Fruit fly (Drosophila melanogaster) ovary, adult (tissue): ENCODE measurements around the gene Ir62a.

Experiments
- CG17801 ChIP-seq: fragments of 200-800 bp; optimal IDR thresholded peaks from 2 replicates; lab custom pipeline; 2019; ENCODE audit warnings: missing biosample characterization, mild to moderate bottlenecking, missing genetic modification characterization, moderate library complexity; ENCODE audit not compliant: partially characterized antibody

Ir62a gene

dm6 chr3L:1558178-1558788 lies 27.2 kb upstream of the Ir62a start, which contains the start of the genes Pex10 and CG12099:
Gene Pex10, plus strand, starts transcription at chr3L:1558228.
Gene CG12099, minus strand, starts transcription at chr3L:1558484.
- peak; percentile 85 for TF ChIP-seq CG17801 (GFP tag; lab: Kevin White, UChicago)

DNA sequence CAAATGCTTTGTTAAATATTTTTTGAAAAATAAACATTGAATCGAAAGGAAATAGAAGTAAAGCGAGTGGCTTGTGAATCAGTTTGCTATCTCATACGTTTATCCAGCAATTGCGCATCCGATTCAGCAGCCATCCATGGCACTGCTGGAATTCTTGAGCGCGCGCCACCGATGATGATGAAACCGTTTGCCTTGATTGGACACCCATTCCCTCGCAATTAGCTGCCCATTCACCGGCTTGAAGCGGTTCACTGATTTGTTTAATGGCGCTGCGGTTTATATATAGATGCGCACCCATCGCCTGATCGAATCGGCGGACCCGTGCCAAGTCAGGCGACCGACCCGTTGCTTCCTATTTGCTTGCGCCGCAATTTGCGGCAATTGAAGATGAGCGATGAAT lies 22.1 kb upstream of the Ir62a start, which contains the start of gene Pcyt2:
Gene Pcyt2, plus strand, starts transcription at position 301 of the 400 bp plus-strand sequence.
- no peak for TF ChIP-seq CG17801 (GFP tag; lab: Kevin White, UChicago)

dm6 chr3L:1550914-1551313 lies 19.9 kb upstream of the Ir62a start:
- no peak for TF ChIP-seq CG17801 (GFP tag; lab: Kevin White, UChicago)

dm6 chr3L:1549634-1550071 lies 18.6 kb upstream of the Ir62a start:
- no peak for TF ChIP-seq CG17801 (GFP tag; lab: Kevin White, UChicago)

DNA sequence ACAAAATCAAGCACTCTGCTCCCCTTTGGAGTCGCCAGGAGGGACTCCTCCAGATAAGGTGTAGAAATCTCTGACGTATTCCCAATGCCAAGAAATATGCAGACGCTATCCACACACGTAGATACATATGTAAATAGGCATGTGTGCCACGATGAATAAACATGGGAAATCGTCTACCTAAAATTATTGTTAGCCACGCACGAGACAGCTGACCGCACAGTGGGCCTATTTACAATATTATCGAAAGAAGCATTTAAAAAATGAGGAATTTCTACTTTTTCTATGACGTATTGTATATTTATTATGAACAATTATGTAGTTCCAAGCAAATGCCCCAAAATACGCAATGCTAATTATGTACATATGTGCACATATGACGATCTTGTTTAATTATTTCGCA lies 18.1 kb upstream of the Ir62a start:
- TF ChIP-seq CG17801 (GFP tag; lab: Kevin White, UChicago): no peak

- TF ChIP-seq CG17801 (GFP tag; lab: Kevin White, UChicago): peak; percentile 72
Observed at dm6 chr3L:1548345-1548970, 17.4 kb upstream of the Ir62a start.

DNA sequence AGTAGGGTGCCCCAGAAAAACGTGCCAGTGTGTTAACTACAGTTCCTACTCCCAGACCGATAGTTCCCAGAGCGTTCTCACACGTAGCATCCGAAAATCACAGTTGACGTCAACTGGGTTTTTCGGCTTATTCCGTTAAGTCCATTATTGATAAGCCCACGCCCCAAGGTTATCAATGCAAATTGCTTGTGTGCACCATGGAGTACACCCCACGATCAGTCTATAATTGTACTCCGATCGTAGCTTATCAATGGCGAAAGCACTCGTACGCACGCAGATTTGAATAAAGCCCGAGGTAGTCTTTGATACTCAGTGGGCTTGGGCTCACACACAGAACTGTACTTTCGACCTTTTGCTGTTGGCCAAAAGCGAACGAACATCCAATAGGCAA lies 16.1 kb upstream of the Ir62a start:
- no peak for TF ChIP-seq CG17801 (GFP tag; lab: Kevin White, UChicago)

dm6 chr3L:1546349-1547116 lies 15.5 kb upstream of the Ir62a start:
- peak; percentile 87 for TF ChIP-seq CG17801 (GFP tag; lab: Kevin White, UChicago)

DNA sequence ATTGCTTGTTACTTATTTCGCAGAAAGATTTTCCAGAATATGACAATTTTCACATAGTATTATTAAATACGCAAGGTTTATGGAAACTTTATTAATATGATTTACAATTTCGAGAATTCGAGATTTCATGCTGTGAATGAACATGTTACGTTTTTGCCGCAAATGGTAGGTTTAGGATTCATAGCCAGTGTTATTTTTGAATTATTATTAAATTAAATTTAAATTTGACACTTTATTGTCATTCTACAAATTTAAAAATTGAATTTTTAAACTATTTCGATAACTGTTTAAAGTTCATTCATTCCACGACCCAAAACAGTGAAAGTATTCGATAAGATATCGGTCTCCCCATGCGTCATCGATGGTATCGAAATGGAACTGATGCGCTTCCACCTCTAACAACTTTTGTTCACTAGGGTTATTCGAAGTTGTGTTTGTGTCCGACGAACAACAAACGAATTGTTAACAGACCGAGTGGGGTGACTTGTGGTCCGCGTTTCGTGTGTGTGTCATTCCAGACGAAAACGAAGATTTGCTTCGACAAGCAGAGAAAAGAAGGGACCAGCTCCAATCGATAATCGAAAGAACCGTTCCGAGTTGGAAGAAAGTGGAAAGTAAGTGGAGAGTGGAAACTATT lies 14.8 kb upstream of the Ir62a start, which contains the start of the genes CG32313 and Pcyt1:
Gene CG32313, minus strand, starts transcription at position 51 of the 637 bp plus-strand sequence.
Gene Pcyt1, plus strand, starts transcription at position 400 of the 637 bp plus-strand sequence.
- peak; percentile 66 for TF ChIP-seq CG17801 (GFP tag; lab: Kevin White, UChicago)

- TF ChIP-seq CG17801 (GFP tag; lab: Kevin White, UChicago): no peak
Observed at dm6 chr3L:1538314-1538854, 7.3 kb upstream of the Ir62a start.

dm6 chr3L:1537353-1537752 lies 6.3 kb upstream of the Ir62a start:
- TF ChIP-seq CG17801 (GFP tag; lab: Kevin White, UChicago): no peak

- TF ChIP-seq CG17801 (GFP tag; lab: Kevin White, UChicago): peak; percentile 57
Observed at dm6 chr3L:1536487-1537337, 5.7 kb upstream of the Ir62a start, which contains the start of the genes CG12091 and pns. Gene CG12091, minus strand, starts transcription at chr3L:1536835. Gene pns, plus strand, starts transcription at chr3L:1537137.

DNA sequence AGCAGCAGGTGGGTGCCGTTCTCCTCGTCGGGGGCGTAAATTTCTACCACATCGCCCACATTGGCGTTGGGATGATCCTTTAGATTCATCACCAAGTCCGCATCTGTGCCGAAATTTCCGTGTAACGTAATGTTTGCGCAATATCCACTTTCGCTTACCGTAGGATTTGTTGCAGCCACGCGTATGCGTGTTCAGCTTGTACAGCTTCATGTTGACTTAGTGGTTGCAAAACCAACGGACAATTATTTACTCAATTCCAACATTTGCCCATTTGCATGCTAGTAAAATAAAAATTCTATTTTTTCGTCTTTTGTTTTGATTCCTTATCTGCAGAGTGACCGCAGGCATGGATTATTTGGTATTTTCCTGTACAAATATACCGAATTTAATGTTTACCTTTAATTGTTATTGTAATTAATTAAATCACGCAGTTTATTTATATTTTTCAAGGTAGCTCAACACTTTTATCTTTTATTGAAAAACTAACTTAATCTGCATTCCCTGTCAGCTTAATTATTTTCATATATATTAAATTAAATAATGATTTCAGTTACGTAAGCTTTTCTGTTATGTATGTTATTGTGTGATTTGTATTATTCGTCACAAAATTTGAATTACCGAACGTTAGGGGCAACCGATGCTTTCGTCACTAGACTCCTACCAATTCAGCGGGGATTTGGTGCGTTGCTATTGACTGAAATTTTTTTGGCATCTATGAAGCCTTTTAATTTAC lies 2.8 kb upstream of the Ir62a start, which contains the start of gene Iml1:
Gene Iml1, minus strand, starts transcription at position 336 of the 733 bp plus-strand sequence.
- TF ChIP-seq CG17801 (GFP tag; lab: Kevin White, UChicago): peak; percentile 7
